Fruit fly (Drosophila melanogaster): ENCODE measurements around the gene Nedd4.

The Nedd4 gene

dm6 chr3L:17486794-17487726 lies 42.8 kb upstream of the Nedd4 start, which contains the start of gene Oatp74D (continued):
- TF ChIP-seq fd96Cb (tag; optimal IDR thresholded peaks at IDR 0.05): no peak
- peak; percentile 8 for TF ChIP-seq PHDP (tag; optimal IDR thresholded peaks at IDR 0.05)
- TF ChIP-seq tin (GFP tag; optimal IDR thresholded peaks at IDR 0.05): no peak
- no peak for TF ChIP-seq TFAM (GFP tag; optimal IDR thresholded peaks at IDR 0.05)
- no peak for TF ChIP-seq ken (GFP tag; IDR thresholded peaks at IDR 0.05)
- no peak for TF ChIP-seq Bteb2 (GFP tag; optimal IDR thresholded peaks at IDR 0.05)
- no peak for TF ChIP-seq pita (GFP tag; optimal IDR thresholded peaks at IDR 0.05)
- peak; percentile 74 for TF ChIP-seq Asciz (GFP tag; optimal IDR thresholded peaks at IDR 0.05)
- peak; percentile 81 for TF ChIP-seq ATbp (GFP tag; optimal IDR thresholded peaks at IDR 0.05)
- TF ChIP-seq Nf-YC (tag; optimal IDR thresholded peaks at IDR 0.05): peak; percentile 68
- TF ChIP-seq CG14441 (GFP tag; IDR thresholded peaks at IDR 0.05): 0 out of 2 replicates have a peak, but pooled peaks have one; percentile 11
- peak; percentile 50 for TF ChIP-seq Xbp1 (GFP tag; optimal IDR thresholded peaks at IDR 0.05)
- TF ChIP-seq MESR4 (GFP tag; optimal IDR thresholded peaks at IDR 0.05): peak; percentile 0
- TF ChIP-seq Hr39 (optimal IDR thresholded peaks at IDR 0.05): no peak
- TF ChIP-seq oc (tag; optimal IDR thresholded peaks at IDR 0.05): peak; percentile 22
- no peak for TF ChIP-seq CG1832 (GFP tag; optimal IDR thresholded peaks at IDR 0.05)
- TF ChIP-seq dpn (GFP tag; optimal IDR thresholded peaks at IDR 0.05): peak in 1 of 2 experiments; percentile 60
- peak in 1 of 2 experiments; percentile 51 for TF ChIP-seq Eip74EF (GFP tag; optimal IDR thresholded peaks at IDR 0.05)
- 0 out of 3 replicates have a peak, but pooled peaks have one; percentile 16 for TF ChIP-seq tgo (GFP tag; IDR thresholded peaks at IDR 0.05)
- peak; percentile 21 for TF ChIP-seq schlank (tag; optimal IDR thresholded peaks at IDR 0.05)
- peak; percentile 78 for TF ChIP-seq Deaf1 (tag; optimal IDR thresholded peaks at IDR 0.05)
- peak in 1 of 2 experiments; percentile 32 for TF ChIP-seq crp (GFP tag; optimal IDR thresholded peaks at IDR 0.05)
- TF ChIP-seq bbx (GFP tag; IDR thresholded peaks at IDR 0.05; ENCODE audit: partially characterized antibody): peak; percentile 38
- TF ChIP-seq vvl (GFP tag; IDR thresholded peaks at IDR 0.05): peak; percentile 85
- peak; percentile 0 for TF ChIP-seq CG8944 (GFP tag; optimal IDR thresholded peaks at IDR 0.05)
- TF ChIP-seq dati (GFP tag; IDR thresholded peaks at IDR 0.05): no peak
- no peak for TF ChIP-seq fru (optimal IDR thresholded peaks at IDR 0.05)
- peak; percentile 25 for TF ChIP-seq gcm (GFP tag; optimal IDR thresholded peaks at IDR 0.05)
- no peak for TF ChIP-seq fd3F (GFP tag; optimal IDR thresholded peaks at IDR 0.05)
- no peak for TF ChIP-seq sna (GFP tag; IDR thresholded peaks at IDR 0.05; ENCODE audit: partially characterized antibody)
- peak; percentile 48 for TF ChIP-seq GATAe (GFP tag; conservative IDR thresholded peaks at IDR 0.05)
- TF ChIP-seq vnd (GFP tag; IDR thresholded peaks at IDR 0.05; ENCODE audit: partially characterized antibody): no peak
- no peak for TF ChIP-seq trh (GFP tag; optimal IDR thresholded peaks at IDR 0.05)
- TF ChIP-seq caup (GFP tag; optimal IDR thresholded peaks at IDR 0.05; ENCODE audit: severe bottlenecking): peak; percentile 63
- peak; percentile 69 for TF ChIP-seq CG32532 (GFP tag; IDR thresholded peaks at IDR 0.05)
- TF ChIP-seq tx (GFP tag; optimal IDR thresholded peaks at IDR 0.05): no peak
- TF ChIP-seq gce (GFP tag; IDR thresholded peaks at IDR 0.05): 0 out of 3 replicates have a peak, but pooled peaks have one; percentile 44
- no peak for TF ChIP-seq zf30C (GFP tag; optimal IDR thresholded peaks at IDR 0.05)
- TF ChIP-seq Ptx1 (GFP tag; IDR thresholded peaks at IDR 0.05): no peak
- TF ChIP-seq BtbVII (GFP tag; optimal IDR thresholded peaks at IDR 0.05): peak; percentile 51
- peak; percentile 5; the same call in 1 of the 3 replicates for TF ChIP-seq CG11695 (GFP tag; IDR thresholded peaks at IDR 0.05)
- peak; percentile 64 for TF ChIP-seq sqz (GFP tag; optimal IDR thresholded peaks at IDR 0.05)
- peak; percentile 13; the same call in 1 of the 2 replicates for TF ChIP-seq inv (GFP tag; IDR thresholded peaks at IDR 0.05; ENCODE audit: partially characterized antibody)
- no peak for TF ChIP-seq CG30020 (tag; optimal IDR thresholded peaks at IDR 0.05)
- TF ChIP-seq chm (GFP tag; IDR thresholded peaks at IDR 0.05): peak; percentile 43; the same call in 1 of the 2 replicates
- TF ChIP-seq CG1647 (GFP tag; optimal IDR thresholded peaks at IDR 0.05): peak; percentile 13
- no peak for TF ChIP-seq CG10321 (GFP tag; IDR thresholded peaks at IDR 0.05)
- peak; percentile 87 for TF ChIP-seq pros (GFP tag; optimal IDR thresholded peaks at IDR 0.05)
